Fruit fly (Drosophila melanogaster) whole organism, embryonic: Measurements from ENCODE around the gene mEFTs.

Experiments used
- Atf-2 ChIP-seq: fragments of 200-800 bp; sonication (Bioruptor generic); optimal IDR thresholded peaks from 2 replicates; lab custom pipeline; 2016; ENCODE audit warnings: missing biosample characterization, missing genetic modification characterization
- CG13894 ChIP-seq: fragments of 200-800 bp; sonication (Bioruptor generic); optimal IDR thresholded peaks from 3 replicates; lab custom pipeline; 2018; ENCODE audit warnings: missing biosample characterization, mild to moderate bottlenecking, missing genetic modification characterization, moderate library complexity
- CG2202 ChIP-seq: fragments of 200-800 bp; sonication (Bioruptor generic); optimal IDR thresholded peaks from 2 replicates; lab custom pipeline; 2018; ENCODE audit warnings: missing biosample characterization, mild to moderate bottlenecking, missing genetic modification characterization
- CG2875 ChIP-seq: fragments of 200-800 bp; sonication (Bioruptor generic); optimal IDR thresholded peaks from 2 replicates; lab custom pipeline; 2017; ENCODE audit warnings: missing biosample characterization, mild to moderate bottlenecking, missing genetic modification characterization, missing genetic modification reagents
- CG7372 ChIP-seq: fragments of 200-800 bp; sonication (Bioruptor generic); IDR thresholded peaks from 2 replicates; pipeline ENCODE4 v1.3.6; 2022; ENCODE audit warnings: missing biosample characterization, missing genetic modification characterization
- Pdp1 ChIP-seq, 2 experiments: fragments of 200-800 bp; sonication (Bioruptor generic); optimal IDR thresholded peaks; 3 replicates each; lab custom pipeline; 2016; ENCODE audit warnings: missing biosample characterization in 2 of 2, missing genetic modification characterization in 2 of 2, mild to moderate bottlenecking in 1 of 2, moderate library complexity in 1 of 2
- bsh ChIP-seq, 2 experiments: fragments of 200-800 bp; sonication (Bioruptor generic); optimal IDR thresholded peaks; 2 replicates each; lab custom pipeline; 2017 to 2018; ENCODE audit warnings: mild to moderate bottlenecking in 2 of 2, missing biosample characterization in 2 of 2, missing genetic modification characterization in 2 of 2, moderate library complexity in 1 of 2
- chm ChIP-seq: fragments of 200-800 bp; sonication (Bioruptor generic); IDR thresholded peaks from 2 replicates; pipeline ENCODE4 v1.3.6; 2022; ENCODE audit warnings: missing biosample characterization, missing genetic modification characterization
- inv ChIP-seq: fragments of 200-800 bp; sonication (Bioruptor generic); IDR thresholded peaks from 2 replicates; pipeline ENCODE4 v1.3.6; 2022; ENCODE audit warnings: missing biosample characterization, missing genetic modification characterization; ENCODE audit not compliant: partially characterized antibody
- mirr ChIP-seq: fragments of 200-800 bp; sonication (Bioruptor generic); optimal IDR thresholded peaks from 3 replicates; lab custom pipeline; 2018; ENCODE audit warnings: missing biosample characterization, mild to moderate bottlenecking, missing genetic modification characterization
- pita ChIP-seq: fragments of 200-800 bp; sonication (Bioruptor generic); optimal IDR thresholded peaks from 2 replicates; lab custom pipeline; 2017; ENCODE audit warnings: missing biosample characterization, mild to moderate bottlenecking, missing genetic modification characterization
- scrt ChIP-seq: fragments of 200-800 bp; sonication (Bioruptor generic); optimal IDR thresholded peaks from 2 replicates; lab custom pipeline; 2018; ENCODE audit warnings: missing biosample characterization, mild to moderate bottlenecking, missing genetic modification characterization, moderate library complexity
- sqz ChIP-seq: fragments of 200-800 bp; sonication (Bioruptor generic); optimal IDR thresholded peaks from 3 replicates; lab custom pipeline; 2018; ENCODE audit warnings: missing biosample characterization, mild to moderate bottlenecking, missing genetic modification characterization

- TF ChIP-seq CG2202 (tag; lab: Kevin White, UChicago) = peak; percentile 77
- no peak for TF ChIP-seq inv (GFP tag; lab: Robert Waterston, UW)
- TF ChIP-seq CG2875 (GFP tag; lab: Kevin White, UChicago) = peak; percentile 68
- peak; percentile 60 to 92 for TF ChIP-seq bsh (GFP tag; optimal IDR thresholded peaks at IDR 0.05; lab: Kevin White, UChicago)
- peak; percentile 82 to 83 for TF ChIP-seq Pdp1 (GFP tag; optimal IDR thresholded peaks at IDR 0.05; lab: Kevin White, UChicago)
- no peak for TF ChIP-seq mirr (GFP tag; lab: Kevin White, UChicago)
- peak; percentile 80 for TF ChIP-seq Atf-2 (GFP tag; lab: Kevin White, UChicago)
- TF ChIP-seq chm = no peak
- no peak for TF ChIP-seq CG13894
- TF ChIP-seq pita (GFP tag; lab: Kevin White, UChicago) = no peak
- TF ChIP-seq sqz (GFP tag; lab: Kevin White, UChicago) = no peak
- TF ChIP-seq scrt (GFP tag; lab: Kevin White, UChicago) = peak; percentile 71
- peak; percentile 67 for TF ChIP-seq CG7372 (GFP tag; lab: Robert Waterston, UW)
These were observed 34.8 kb downstream of the mEFTs start for dm6 chr2L:17465915-17466677.
